Fruit fly (Drosophila melanogaster) whole organism, embryonic: ENCODE measurements around the gene CG7386.
A peak's percentile ranks its signal among the peaks of the same experiment; 100 is the strongest.

Experiments used
- Atf6 ChIP-seq: fragments of 200-800 bp; sonication (Bioruptor generic); IDR thresholded peaks from 2 replicates; pipeline ENCODE4 v1.3.6; 2022; ENCODE audit warnings: missing biosample characterization, missing genetic modification characterization
- CG11504 ChIP-seq: fragments of 200-800 bp; sonication (Bioruptor generic); optimal IDR thresholded peaks from 3 replicates; lab custom pipeline; 2019; ENCODE audit warnings: missing biosample characterization, mild to moderate bottlenecking, missing genetic modification characterization, moderate library complexity
- CG13287 ChIP-seq: fragments of 200-800 bp; sonication (Bioruptor generic); IDR thresholded peaks from 2 replicates; pipeline ENCODE4 v1.3.6; 2022; ENCODE audit warnings: missing biosample characterization, missing genetic modification characterization; ENCODE audit not compliant: partially characterized antibody
- CG14860 ChIP-seq: fragments of 200-800 bp; sonication (Bioruptor generic); IDR thresholded peaks from 3 replicates; pipeline ENCODE4 v1.3.6; 2022; ENCODE audit warnings: missing biosample characterization, missing genetic modification characterization; ENCODE audit not compliant: partially characterized antibody
- CG15011 ChIP-seq: fragments of 200-800 bp; sonication (Bioruptor generic); optimal IDR thresholded peaks from 3 replicates; lab custom pipeline; 2018; ENCODE audit warnings: missing biosample characterization, mild to moderate bottlenecking, missing genetic modification characterization
- CG30020 ChIP-seq: fragments of 200-800 bp; optimal IDR thresholded peaks from 2 replicates; lab custom pipeline; 2019; ENCODE audit warnings: missing biosample characterization, mild to moderate bottlenecking, missing genetic modification characterization, moderate library complexity
- CG30403 ChIP-seq: fragments of 200-800 bp; sonication (Bioruptor generic); optimal IDR thresholded peaks from 3 replicates; lab custom pipeline; 2016; ENCODE audit warnings: missing biosample characterization, missing genetic modification characterization
- CG34224 ChIP-seq: fragments of 200-800 bp; sonication (Bioruptor generic); IDR thresholded peaks from 3 replicates; pipeline ENCODE4 v1.3.6; 2022; ENCODE audit warnings: missing biosample characterization, missing genetic modification characterization; ENCODE audit not compliant: partially characterized antibody
- CG6813 ChIP-seq: fragments of 200-800 bp; sonication (Bioruptor generic); optimal IDR thresholded peaks from 2 replicates; lab custom pipeline; 2017; ENCODE audit warnings: missing biosample characterization, missing genetic modification characterization, mild to moderate bottlenecking, moderate library complexity, missing genetic modification reagents
- CG7271 ChIP-seq: fragments of 200-800 bp; sonication (Bioruptor generic); optimal IDR thresholded peaks from 2 replicates; lab custom pipeline; 2018; ENCODE audit warnings: missing biosample characterization, mild to moderate bottlenecking, missing genetic modification characterization, moderate library complexity
- CG7556 ChIP-seq: fragments of 200-800 bp; sonication (Bioruptor generic); optimal IDR thresholded peaks from 2 replicates; lab custom pipeline; 2017; ENCODE audit warnings: missing biosample characterization, mild to moderate bottlenecking, missing genetic modification characterization
- CG7839 ChIP-seq: fragments of 200-800 bp; sonication (Bioruptor generic); optimal IDR thresholded peaks from 3 replicates; lab custom pipeline; 2018; ENCODE audit warnings: missing biosample characterization, mild to moderate bottlenecking, missing genetic modification characterization, moderate library complexity
- CG8290 ChIP-seq, 3 experiments: fragments of 200-800 bp; sonication (Bioruptor generic); optimal IDR thresholded peaks; 2 replicates each; lab custom pipeline; 2016 to 2019; ENCODE audit warnings: missing biosample characterization in 3 of 3, missing genetic modification characterization in 3 of 3, mild to moderate bottlenecking in 2 of 3, moderate library complexity in 1 of 3
- CG8359 ChIP-seq: fragments of 200-800 bp; sonication (Bioruptor generic); optimal IDR thresholded peaks from 2 replicates; lab custom pipeline; 2017; ENCODE audit warnings: missing biosample characterization, mild to moderate bottlenecking, missing genetic modification characterization, borderline replicate concordance
- CG8944 ChIP-seq: fragments of 200-800 bp; sonication (Bioruptor generic); optimal IDR thresholded peaks from 3 replicates; lab custom pipeline; 2016; ENCODE audit warnings: missing biosample characterization, missing genetic modification characterization
- CG9932 ChIP-seq: fragments of 200-800 bp; sonication (Bioruptor generic); IDR thresholded peaks from 2 replicates; pipeline ENCODE4 v1.3.6; 2022; ENCODE audit warnings: missing biosample characterization, missing genetic modification characterization
- Dbx ChIP-seq: fragments of 200-800 bp; sonication (Bioruptor generic); IDR thresholded peaks from 3 replicates; pipeline ENCODE4 v1.3.6; 2022; ENCODE audit warnings: missing biosample characterization, missing genetic modification characterization
- Ets65A ChIP-seq: fragments of 200-800 bp; sonication (Bioruptor generic); peaks from one replicate; lab custom pipeline; 2016; ENCODE audit warnings: missing biosample characterization, missing genetic modification characterization
- Hr51 ChIP-seq, 2 experiments: fragments of 200-800 bp; sonication (Bioruptor generic); optimal IDR thresholded peaks; 2 replicates in 1 of 2; 3 replicates in 1 of 2; lab custom pipeline; 2016 to 2018; ENCODE audit warnings: missing biosample characterization in 2 of 2, missing genetic modification characterization in 2 of 2, mild to moderate bottlenecking in 1 of 2, moderate library complexity in 1 of 2
- Med ChIP-seq: fragments of 200-800 bp; sonication (Bioruptor generic); peaks from one replicate; lab custom pipeline; 2016; ENCODE audit warnings: missing biosample characterization, missing genetic modification characterization, mild to moderate bottlenecking, inconsistent platforms, moderate library complexity
- NC2β ChIP-seq: fragments of 200-800 bp; sonication (Bioruptor generic); optimal IDR thresholded peaks from 2 replicates; lab custom pipeline; 2016; ENCODE audit warnings: missing biosample characterization, missing genetic modification characterization
- Neu2 ChIP-seq: fragments of 200-800 bp; sonication (Bioruptor generic); optimal IDR thresholded peaks from 3 replicates; lab custom pipeline; 2016; ENCODE audit warnings: missing biosample characterization, missing genetic modification characterization, borderline replicate concordance
- Oli ChIP-seq: fragments of 200-800 bp; sonication (Bioruptor generic); optimal IDR thresholded peaks from 2 replicates; lab custom pipeline; 2018; ENCODE audit warnings: missing biosample characterization, mild to moderate bottlenecking, missing genetic modification characterization, moderate library complexity
- Poxn ChIP-seq: fragments of 200-800 bp; sonication (Bioruptor generic); IDR thresholded peaks from 2 replicates; pipeline ENCODE4 v1.3.6; 2022; ENCODE audit warnings: missing biosample characterization, missing genetic modification characterization
- bbx ChIP-seq: fragments of 200-800 bp; sonication (Bioruptor generic); IDR thresholded peaks from 2 replicates; pipeline ENCODE4 v1.3.6; 2022; ENCODE audit warnings: missing biosample characterization, missing genetic modification characterization; ENCODE audit not compliant: partially characterized antibody
- chinmo ChIP-seq: fragments of 200-800 bp; sonication (Bioruptor generic); IDR thresholded peaks from 4 replicates; pipeline ENCODE4 v1.3.6; 2022; ENCODE audit warnings: missing biosample characterization, missing genetic modification characterization; ENCODE audit not compliant: partially characterized antibody
- chm ChIP-seq: fragments of 200-800 bp; sonication (Bioruptor generic); IDR thresholded peaks from 2 replicates; pipeline ENCODE4 v1.3.6; 2022; ENCODE audit warnings: missing biosample characterization, missing genetic modification characterization
- ci ChIP-seq: fragments of 200-800 bp; sonication (Bioruptor generic); IDR thresholded peaks from 3 replicates; pipeline ENCODE4 v1.3.6; 2022; ENCODE audit warnings: missing biosample characterization, missing genetic modification characterization
- crp ChIP-seq, 2 experiments: fragments of 200-800 bp; sonication (Bioruptor generic); optimal IDR thresholded peaks; 2 replicates in 1 of 2; 3 replicates in 1 of 2; lab custom pipeline; 2017; ENCODE audit warnings: missing biosample characterization in 2 of 2, missing genetic modification characterization in 2 of 2, mild to moderate bottlenecking in 1 of 2, moderate library complexity in 1 of 2
- dmrt99B ChIP-seq: fragments of 200-800 bp; sonication (Bioruptor generic); optimal IDR thresholded peaks from 2 replicates; lab custom pipeline; 2018; ENCODE audit warnings: missing biosample characterization, mild to moderate bottlenecking, missing genetic modification characterization, moderate library complexity
- dysf ChIP-seq: fragments of 200-800 bp; sonication (Bioruptor generic); IDR thresholded peaks from 3 replicates; pipeline ENCODE4 v1.3.6; 2022; ENCODE audit warnings: missing biosample characterization, missing genetic modification characterization
- ftz-f1 ChIP-seq: fragments of 200-800 bp; sonication (Bioruptor generic); optimal IDR thresholded peaks from 2 replicates; lab custom pipeline; 2016; ENCODE audit warnings: missing biosample characterization, missing genetic modification characterization
- gce ChIP-seq: fragments of 200-800 bp; sonication (Bioruptor generic); IDR thresholded peaks from 3 replicates; pipeline ENCODE4 v1.3.6; 2022; ENCODE audit warnings: missing biosample characterization, missing genetic modification characterization
- gem ChIP-seq: fragments of 200-800 bp; sonication (Bioruptor generic); optimal IDR thresholded peaks from 2 replicates; lab custom pipeline; 2019; ENCODE audit warnings: missing biosample characterization, mild to moderate bottlenecking, missing genetic modification characterization, moderate library complexity
- ham ChIP-seq: fragments of 200-800 bp; sonication (Bioruptor generic); IDR thresholded peaks from 2 replicates; pipeline ENCODE4 v1.3.6; 2022; ENCODE audit warnings: missing biosample characterization, missing genetic modification characterization
- maf-S ChIP-seq: fragments of 200-800 bp; sonication (Bioruptor generic); optimal IDR thresholded peaks from 2 replicates; lab custom pipeline; 2016; ENCODE audit warnings: missing biosample characterization, missing genetic modification characterization
- mam ChIP-seq: fragments of 200-800 bp; sonication (Bioruptor generic); optimal IDR thresholded peaks from 3 replicates; lab custom pipeline; 2016; ENCODE audit warnings: missing biosample characterization, missing genetic modification characterization
- nerfin-1 ChIP-seq: fragments of 200-800 bp; sonication (Bioruptor generic); optimal IDR thresholded peaks from 3 replicates; lab custom pipeline; 2019; ENCODE audit warnings: missing biosample characterization, mild to moderate bottlenecking, missing genetic modification characterization, moderate library complexity
- p53 ChIP-seq: fragments of 200-800 bp; sonication (Bioruptor generic); optimal IDR thresholded peaks from 2 replicates; lab custom pipeline; 2016; ENCODE audit warnings: missing biosample characterization, missing genetic modification characterization
- ranshi ChIP-seq: fragments of 200-800 bp; sonication (Bioruptor generic); IDR thresholded peaks from 2 replicates; pipeline ENCODE4 v1.3.6; 2022; ENCODE audit warnings: missing biosample characterization, missing genetic modification characterization
- row ChIP-seq: fragments of 200-800 bp; sonication (Bioruptor generic); IDR thresholded peaks from 3 replicates; pipeline ENCODE4 v1.3.6; 2022; ENCODE audit warnings: missing biosample characterization, missing genetic modification characterization
- slbo ChIP-seq: fragments of 200-800 bp; sonication (Bioruptor generic); IDR thresholded peaks from 2 replicates; pipeline ENCODE4 v1.3.6; 2022; ENCODE audit warnings: missing biosample characterization, missing genetic modification characterization
- so ChIP-seq: fragments of 200-800 bp; sonication (Bioruptor generic); IDR thresholded peaks from 3 replicates; pipeline ENCODE4 v1.3.6; 2022; ENCODE audit warnings: missing biosample characterization, missing genetic modification characterization
- sr ChIP-seq: fragments of 200-800 bp; sonication (Bioruptor generic); IDR thresholded peaks from 3 replicates; pipeline ENCODE4 v1.3.6; 2022; ENCODE audit warnings: missing biosample characterization, missing genetic modification characterization
- twi ChIP-seq: fragments of 200-800 bp; optimal IDR thresholded peaks from 2 replicates; lab custom pipeline; 2019; ENCODE audit warnings: missing biosample characterization, mild to moderate bottlenecking, missing genetic modification characterization, moderate library complexity
- unpg ChIP-seq: fragments of 200-800 bp; sonication (Bioruptor generic); optimal IDR thresholded peaks from 3 replicates; lab custom pipeline; 2018; ENCODE audit warnings: missing biosample characterization, mild to moderate bottlenecking, missing genetic modification characterization, moderate library complexity
- vnd ChIP-seq: fragments of 200-800 bp; sonication (Bioruptor generic); IDR thresholded peaks from 3 replicates; pipeline ENCODE4 v1.3.6; 2022; ENCODE audit warnings: missing biosample characterization, missing genetic modification characterization; ENCODE audit not compliant: partially characterized antibody
- vvl ChIP-seq: fragments of 200-800 bp; sonication (Bioruptor generic); IDR thresholded peaks from 2 replicates; pipeline ENCODE4 v1.3.6; 2022; ENCODE audit warnings: missing biosample characterization, missing genetic modification characterization

The CG7386 gene

DNA sequence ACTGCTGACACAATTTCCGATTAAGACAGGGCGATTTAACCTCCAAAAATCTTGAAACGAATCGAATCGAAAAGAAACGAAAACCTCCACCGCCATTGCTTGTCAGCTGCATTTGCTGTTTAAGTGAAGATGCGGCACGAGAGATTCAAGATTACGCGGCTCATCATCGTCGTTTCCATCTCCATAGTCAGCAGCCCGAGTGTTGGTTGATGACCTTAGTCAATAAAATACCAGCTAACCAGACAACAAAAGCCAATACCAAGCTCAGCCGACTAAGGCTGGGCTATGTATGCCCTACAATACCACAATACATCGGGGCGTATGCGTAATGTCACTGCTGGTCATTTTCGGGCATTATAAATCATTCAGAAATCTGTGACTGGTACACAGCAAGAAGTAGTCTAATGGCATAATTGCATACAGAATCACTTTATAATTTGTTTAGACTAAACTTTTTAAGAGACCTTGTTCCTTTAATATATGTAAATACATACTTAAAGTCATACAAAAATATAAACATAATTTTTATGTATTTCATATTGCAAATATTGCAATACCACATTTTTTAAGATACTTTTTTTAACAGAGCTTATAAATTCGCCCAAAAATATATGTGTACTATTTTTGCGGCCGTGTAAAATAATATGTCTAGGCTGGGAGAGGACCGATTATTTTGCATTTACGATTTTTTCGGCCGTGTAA, 48.6 kb upstream of the CG7386 start (continued):
- peak; percentile 33 for TF ChIP-seq CG7839
- TF ChIP-seq chm (GFP tag; lab: Robert Waterston, UW) = no peak
- TF ChIP-seq vvl (GFP tag; lab: Robert Waterston, UW) = no peak
- no peak for TF ChIP-seq p53 (GFP tag; lab: Kevin White, UChicago)
- peak; percentile 8 for TF ChIP-seq Med (GFP tag; lab: Kevin White, UChicago)
- no peak for TF ChIP-seq CG14860 (GFP tag; lab: Robert Waterston, UW)
- no peak for TF ChIP-seq Poxn (GFP tag; lab: Robert Waterston, UW)
- TF ChIP-seq Ets65A (GFP tag; lab: Kevin White, UChicago) = peak; percentile 7
- TF ChIP-seq ham (GFP tag; lab: Robert Waterston, UW) = no peak
- TF ChIP-seq vnd (GFP tag; lab: Robert Waterston, UW) = no peak
- no peak for TF ChIP-seq NC2β (GFP tag; lab: Kevin White, UChicago)
- TF ChIP-seq unpg (GFP tag; lab: Kevin White, UChicago) = peak; percentile 0
- peak; percentile 18 for TF ChIP-seq dmrt99B (tag; lab: Kevin White, UChicago)
- 0 out of 3 replicates have a peak, but pooled peaks have one; percentile 22 for TF ChIP-seq row (GFP tag; lab: Robert Waterston, UW)
- peak; percentile 33 for TF ChIP-seq Oli
- no peak for TF ChIP-seq twi
- TF ChIP-seq CG8290 (GFP tag; optimal IDR thresholded peaks at IDR 0.05; lab: Kevin White, UChicago) = no peak
- TF ChIP-seq CG8290 (tag; optimal IDR thresholded peaks at IDR 0.05; lab: Kevin White, UChicago) = peak in 1 of 2 experiments; percentile 35
- no peak for TF ChIP-seq CG6813 (GFP tag; lab: Kevin White, UChicago)
- no peak for TF ChIP-seq ranshi (GFP tag; lab: Robert Waterston, UW)
- peak; percentile 52 for TF ChIP-seq gem
- TF ChIP-seq sr = no peak
- TF ChIP-seq ftz-f1 = no peak
- no peak for TF ChIP-seq so
- peak in 1 of 2 experiments; percentile 47 for TF ChIP-seq Hr51 (GFP tag; optimal IDR thresholded peaks at IDR 0.05; lab: Kevin White, UChicago)
- no peak for TF ChIP-seq maf-S (GFP tag; lab: Kevin White, UChicago)
- TF ChIP-seq Atf6 = no peak
- no peak for TF ChIP-seq bbx (GFP tag; lab: Robert Waterston, UW)
- TF ChIP-seq CG7556 (GFP tag; lab: Kevin White, UChicago) = peak; percentile 10
- no peak for TF ChIP-seq CG13287
- no peak for TF ChIP-seq Neu2
- no peak for TF ChIP-seq gce (GFP tag; lab: Robert Waterston, UW)
- TF ChIP-seq dysf = peak; percentile 45; the same call in 1 of the 3 replicates
- TF ChIP-seq nerfin-1 (tag; lab: Kevin White, UChicago) = no peak
- TF ChIP-seq Dbx (GFP tag; lab: Robert Waterston, UW) = no peak
- TF ChIP-seq CG8359 (GFP tag; lab: Kevin White, UChicago) = no peak
- peak; percentile 27 for TF ChIP-seq CG11504 (tag; lab: Kevin White, UChicago)
- TF ChIP-seq CG15011 (GFP tag; lab: Kevin White, UChicago) = no peak
- peak; percentile 82; the same call in 2 of the 4 replicates for TF ChIP-seq chinmo (GFP tag; lab: Robert Waterston, UW)
- TF ChIP-seq mam (GFP tag; lab: Kevin White, UChicago) = no peak
- TF ChIP-seq CG8944 (GFP tag; lab: Kevin White, UChicago) = no peak
- no peak for TF ChIP-seq CG7271
- peak; percentile 39; the same call in 1 of the 2 replicates for TF ChIP-seq CG9932 (GFP tag; lab: Robert Waterston, UW)
- no peak for TF ChIP-seq CG30020 (tag; lab: Kevin White, UChicago)
- no peak for TF ChIP-seq ci (GFP tag; lab: Robert Waterston, UW)
- no peak for TF ChIP-seq CG34224 (GFP tag; lab: Robert Waterston, UW)
- TF ChIP-seq CG30403 (GFP tag; lab: Kevin White, UChicago) = peak; percentile 2
- no peak for TF ChIP-seq crp (GFP tag; optimal IDR thresholded peaks at IDR 0.05; lab: Kevin White, UChicago)
- 0 out of 2 replicates have a peak, but pooled peaks have one; percentile 10 for TF ChIP-seq slbo (GFP tag; lab: Robert Waterston, UW)
